Fruit fly (Drosophila melanogaster): ENCODE results near the gene CG6908.

- TF ChIP-seq CG7045 (GFP tag; optimal IDR thresholded peaks at IDR 0.05) (no peak), CG12768 (GFP tag; optimal IDR thresholded peaks at IDR 0.05) (no peak), cic (GFP tag; optimal IDR thresholded peaks at IDR 0.05) (no peak), Clk (GFP tag; optimal IDR thresholded peaks at IDR 0.05) (no peak), Hr96 (GFP tag; optimal IDR thresholded peaks at IDR 0.05) (no peak), CG7101 (tag; optimal IDR thresholded peaks at IDR 0.05) (no peak), toe (GFP tag; optimal IDR thresholded peaks at IDR 0.05) (no peak)
These were observed 1.9 kb upstream of the CG6908 start, which contains the start of gene CG18765 for dm6 chr3R:11691747-11692146.
